Worm (Caenorhabditis elegans): ENCODE results near the gene glb-9.

DNA sequence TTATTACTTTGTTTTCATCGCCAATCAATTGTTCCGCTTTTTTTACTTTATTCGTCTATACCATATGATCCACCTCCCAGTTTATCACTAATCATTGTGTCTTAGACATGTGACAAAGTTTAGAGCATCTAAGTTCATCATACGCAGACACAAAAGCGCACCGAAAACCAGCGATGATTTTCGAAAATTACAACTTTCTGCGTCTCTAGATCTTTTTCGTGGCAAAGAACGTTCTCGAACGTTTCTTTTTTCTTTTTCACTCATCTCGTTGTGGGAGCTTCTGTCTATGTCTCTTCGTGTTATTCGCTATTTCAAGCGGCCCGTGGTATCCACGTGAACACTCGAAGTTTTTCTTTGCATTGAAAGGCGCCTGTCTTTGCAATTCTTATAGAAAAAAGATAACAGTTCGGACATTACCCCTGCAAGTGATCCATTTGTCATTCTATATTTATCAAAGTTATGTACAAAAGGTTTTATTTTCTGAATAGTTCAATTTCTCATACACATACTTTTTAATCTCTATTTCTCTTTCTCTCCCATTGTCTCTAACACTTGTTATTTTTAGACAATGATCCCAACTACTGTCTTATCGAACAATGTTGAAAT is 10.1 kb upstream of the glb-9 start, which contains the start of gene ZK1290.5:
- TF ChIP-seq ama-1 (optimal IDR thresholded peaks at IDR 0.05) (no peak), flt-1 (GFP tag; IDR thresholded peaks at IDR 0.05) (no peak), ets-7 (tag; optimal IDR thresholded peaks at IDR 0.05) (no peak), aly-1 (tag; optimal IDR thresholded peaks at IDR 0.05) (no peak), F13C5.2 (tag; optimal IDR thresholded peaks at IDR 0.05) (no peak), ceh-36 (tag; optimal IDR thresholded peaks at IDR 0.05) (no peak)

Measured in whole organism, early embryonic.